Fruit fly (Drosophila melanogaster) whole organism, embryonic: ENCODE data around the gene CG6048.

ENCODE experiments used
- Bteb2 ChIP-seq: fragments of 200-800 bp; sonication (Bioruptor generic); optimal IDR thresholded peaks from 2 replicates; lab custom pipeline; 2016; ENCODE audit warnings: missing biosample characterization, missing genetic modification characterization
- CG10274 ChIP-seq: fragments of 200-800 bp; sonication (Bioruptor generic); optimal IDR thresholded peaks from 3 replicates; lab custom pipeline; 2017; ENCODE audit warnings: missing biosample characterization, mild to moderate bottlenecking, missing genetic modification characterization
- CG10959 ChIP-seq: fragments of 200-800 bp; sonication (Bioruptor generic); IDR thresholded peaks from 2 replicates; pipeline ENCODE4 v1.3.6; 2022; ENCODE audit warnings: missing biosample characterization, missing genetic modification characterization
- CG11504 ChIP-seq: fragments of 200-800 bp; sonication (Bioruptor generic); optimal IDR thresholded peaks from 3 replicates; lab custom pipeline; 2019; ENCODE audit warnings: missing biosample characterization, mild to moderate bottlenecking, missing genetic modification characterization, moderate library complexity
- CG13123 ChIP-seq: fragments of 200-800 bp; sonication (Bioruptor generic); optimal IDR thresholded peaks from 2 replicates; lab custom pipeline; 2016; ENCODE audit warnings: missing biosample characterization, missing genetic modification characterization
- CG13894 ChIP-seq: fragments of 200-800 bp; sonication (Bioruptor generic); optimal IDR thresholded peaks from 3 replicates; lab custom pipeline; 2018; ENCODE audit warnings: missing biosample characterization, mild to moderate bottlenecking, missing genetic modification characterization, moderate library complexity
- CG14050 ChIP-seq: fragments of 200-800 bp; sonication (Bioruptor generic); IDR thresholded peaks from 3 replicates; pipeline ENCODE4 v1.3.6; 2022; ENCODE audit warnings: missing biosample characterization, missing genetic modification characterization
- CG15601 ChIP-seq: fragments of 200-800 bp; sonication (Bioruptor generic); optimal IDR thresholded peaks from 3 replicates; lab custom pipeline; 2019; ENCODE audit warnings: missing biosample characterization, mild to moderate bottlenecking, missing genetic modification characterization, moderate library complexity
- CG1602 ChIP-seq: fragments of 200-800 bp; sonication (Bioruptor generic); optimal IDR thresholded peaks from 3 replicates; lab custom pipeline; 2016; ENCODE audit warnings: missing biosample characterization, missing genetic modification characterization
- CG16863 ChIP-seq: fragments of 200-800 bp; sonication (Bioruptor generic); optimal IDR thresholded peaks from 3 replicates; lab custom pipeline; 2016; ENCODE audit warnings: missing biosample characterization, missing genetic modification characterization
- CG17328 ChIP-seq: fragments of 200-800 bp; sonication (Bioruptor generic); IDR thresholded peaks from 2 replicates; pipeline ENCODE4 v1.3.6; 2022; ENCODE audit warnings: missing biosample characterization, missing genetic modification characterization
- CG18262 ChIP-seq: fragments of 200-800 bp; optimal IDR thresholded peaks from 3 replicates; lab custom pipeline; 2019; ENCODE audit warnings: missing biosample characterization, mild to moderate bottlenecking, missing genetic modification characterization, moderate library complexity
- CG1832 ChIP-seq: fragments of 200-800 bp; sonication (Bioruptor generic); optimal IDR thresholded peaks from 2 replicates; lab custom pipeline; 2017; ENCODE audit warnings: missing biosample characterization, mild to moderate bottlenecking, missing genetic modification characterization, inconsistent platforms
- CG18764 ChIP-seq: fragments of 200-800 bp; sonication (Bioruptor generic); optimal IDR thresholded peaks from 3 replicates; lab custom pipeline; 2016; ENCODE audit warnings: missing biosample characterization, missing genetic modification characterization
- CG2120 ChIP-seq: fragments of 200-800 bp; sonication (Bioruptor generic); optimal IDR thresholded peaks from 3 replicates; lab custom pipeline; 2016; ENCODE audit warnings: missing biosample characterization, missing genetic modification characterization
- CG32767 ChIP-seq: fragments of 200-800 bp; sonication (Bioruptor generic); IDR thresholded peaks from 2 replicates; pipeline ENCODE4 v1.3.6; 2022; ENCODE audit warnings: missing biosample characterization, missing genetic modification characterization
- CG4854 ChIP-seq: fragments of 200-800 bp; sonication (Bioruptor generic); optimal IDR thresholded peaks from 2 replicates; lab custom pipeline; 2016; ENCODE audit warnings: missing biosample characterization, missing genetic modification characterization, inconsistent platforms
- CG6254 ChIP-seq: fragments of 200-800 bp; sonication (Bioruptor generic); optimal IDR thresholded peaks from 3 replicates; lab custom pipeline; 2017; ENCODE audit warnings: mild to moderate bottlenecking, missing biosample characterization, missing genetic modification reagents, missing genetic modification characterization
- CG7786 ChIP-seq: fragments of 200-800 bp; sonication (Bioruptor generic); optimal IDR thresholded peaks from 2 replicates; lab custom pipeline; 2016; ENCODE audit warnings: missing biosample characterization, missing genetic modification characterization
- CG7928 ChIP-seq: fragments of 200-800 bp; sonication (Bioruptor generic); optimal IDR thresholded peaks from 2 replicates; lab custom pipeline; 2017; ENCODE audit warnings: missing biosample characterization, mild to moderate bottlenecking, missing genetic modification characterization
- CG8944 ChIP-seq: fragments of 200-800 bp; sonication (Bioruptor generic); optimal IDR thresholded peaks from 3 replicates; lab custom pipeline; 2016; ENCODE audit warnings: missing biosample characterization, missing genetic modification characterization
- CG9932 ChIP-seq: fragments of 200-800 bp; sonication (Bioruptor generic); IDR thresholded peaks from 2 replicates; pipeline ENCODE4 v1.3.6; 2022; ENCODE audit warnings: missing biosample characterization, missing genetic modification characterization
- HHEX ChIP-seq: fragments of 200-800 bp; sonication (Bioruptor generic); optimal IDR thresholded peaks from 3 replicates; lab custom pipeline; 2017; ENCODE audit warnings: missing biosample characterization, mild to moderate bottlenecking, missing genetic modification characterization, missing genetic modification reagents
- HLH3B ChIP-seq: fragments of 200-800 bp; sonication (Bioruptor generic); IDR thresholded peaks from 2 replicates; pipeline ENCODE4 v1.3.6; 2022; ENCODE audit warnings: missing biosample characterization, missing genetic modification characterization
- Hey ChIP-seq: fragments of 200-800 bp; sonication (Bioruptor generic); optimal IDR thresholded peaks from 3 replicates; lab custom pipeline; 2018; ENCODE audit warnings: missing biosample characterization, mild to moderate bottlenecking, missing genetic modification characterization
- Hr39 ChIP-seq: fragments of >200 bp; optimal IDR thresholded peaks from 2 replicates; lab custom pipeline; 2017
- Hr78 ChIP-seq, 2 experiments: fragments of 200-800 bp in 1 of 2; fragments of >200 bp in 1 of 2; sonication (Bioruptor generic) in 1 of 2; optimal IDR thresholded peaks; 2 replicates each; lab custom pipeline; 2017 to 2019; ENCODE audit warnings: missing biosample characterization in 2 of 2, missing genetic modification characterization in 2 of 2, mild to moderate bottlenecking in 1 of 2, moderate library complexity in 1 of 2
- Med ChIP-seq: fragments of 200-800 bp; sonication (Bioruptor generic); peaks from one replicate; lab custom pipeline; 2016; ENCODE audit warnings: missing biosample characterization, missing genetic modification characterization, mild to moderate bottlenecking, inconsistent platforms, moderate library complexity
- Mrtf ChIP-seq: fragments of 200-800 bp; sonication (Bioruptor generic); IDR thresholded peaks from 3 replicates; pipeline ENCODE4 v1.3.6; 2022; ENCODE audit warnings: missing biosample characterization, missing genetic modification characterization
- Six4 ChIP-seq: fragments of 200-800 bp; sonication (Bioruptor generic); optimal IDR thresholded peaks from 2 replicates; lab custom pipeline; 2016; ENCODE audit warnings: missing biosample characterization, missing genetic modification characterization
- Xbp1 ChIP-seq: fragments of 200-800 bp; sonication (Bioruptor generic); optimal IDR thresholded peaks from 3 replicates; lab custom pipeline; 2016; ENCODE audit warnings: missing biosample characterization, mild to moderate bottlenecking, missing genetic modification characterization
- aop ChIP-seq: fragments of 200-800 bp; sonication (Bioruptor generic); IDR thresholded peaks from 2 replicates; pipeline ENCODE4 v1.3.6; 2022; ENCODE audit warnings: missing biosample characterization, missing genetic modification characterization
- ara ChIP-seq: fragments of 200-800 bp; sonication (Bioruptor generic); IDR thresholded peaks from 2 replicates; pipeline ENCODE4 v1.3.6; 2022; ENCODE audit warnings: missing biosample characterization, missing genetic modification characterization
- ci ChIP-seq: fragments of 200-800 bp; sonication (Bioruptor generic); IDR thresholded peaks from 3 replicates; pipeline ENCODE4 v1.3.6; 2022; ENCODE audit warnings: missing biosample characterization, missing genetic modification characterization
- da ChIP-seq: fragments of 200-800 bp; sonication (Bioruptor generic); optimal IDR thresholded peaks from 2 replicates; lab custom pipeline; 2016; ENCODE audit warnings: missing biosample characterization, missing genetic modification characterization
- dimm ChIP-seq: fragments of 200-800 bp; sonication (Bioruptor generic); IDR thresholded peaks from 2 replicates; pipeline ENCODE4 v1.3.6; 2022; ENCODE audit warnings: missing biosample characterization, missing genetic modification characterization
- dpn ChIP-seq, 2 experiments: fragments of 200-800 bp; sonication (Bioruptor generic); optimal IDR thresholded peaks; 3 replicates each; lab custom pipeline; 2016; ENCODE audit warnings: missing biosample characterization in 2 of 2, missing genetic modification characterization in 2 of 2
- dysf ChIP-seq: fragments of 200-800 bp; sonication (Bioruptor generic); IDR thresholded peaks from 3 replicates; pipeline ENCODE4 v1.3.6; 2022; ENCODE audit warnings: missing biosample characterization, missing genetic modification characterization
- ewg ChIP-seq: fragments of 200-800 bp; sonication (Bioruptor generic); optimal IDR thresholded peaks from 3 replicates; lab custom pipeline; 2017; ENCODE audit warnings: mild to moderate bottlenecking, missing biosample characterization, missing genetic modification reagents, missing genetic modification characterization
- lab ChIP-seq: fragments of 200-800 bp; sonication (Bioruptor generic); optimal IDR thresholded peaks from 3 replicates; lab custom pipeline; 2017; ENCODE audit warnings: missing biosample characterization, missing genetic modification characterization, mild to moderate bottlenecking, moderate library complexity, missing genetic modification reagents
- mld ChIP-seq: fragments of 200-800 bp; sonication (Bioruptor generic); IDR thresholded peaks from 3 replicates; pipeline ENCODE4 v1.3.6; 2022; ENCODE audit warnings: missing biosample characterization, missing genetic modification characterization; ENCODE audit not compliant: partially characterized antibody
- nerfin-1 ChIP-seq: fragments of 200-800 bp; sonication (Bioruptor generic); optimal IDR thresholded peaks from 3 replicates; lab custom pipeline; 2019; ENCODE audit warnings: missing biosample characterization, mild to moderate bottlenecking, missing genetic modification characterization, moderate library complexity
- org-1 ChIP-seq: fragments of 200-800 bp; sonication (Bioruptor generic); optimal IDR thresholded peaks from 2 replicates; lab custom pipeline; 2017; ENCODE audit warnings: missing biosample characterization, missing genetic modification characterization
- peb ChIP-seq: fragments of 200-800 bp; sonication (Bioruptor generic); IDR thresholded peaks from 2 replicates; pipeline ENCODE4 v1.3.6; 2022; ENCODE audit warnings: missing biosample characterization, missing genetic modification characterization
- psq ChIP-seq: fragments of 200-800 bp; sonication (Bioruptor generic); optimal IDR thresholded peaks from 2 replicates; lab custom pipeline; 2017; ENCODE audit warnings: missing biosample characterization, missing genetic modification characterization
- rib ChIP-seq: fragments of 200-800 bp; sonication (Bioruptor generic); IDR thresholded peaks from 2 replicates; pipeline ENCODE4 v1.3.6; 2022; ENCODE audit warnings: missing biosample characterization, missing genetic modification characterization
- schlank ChIP-seq: fragments of 200-800 bp; sonication (Bioruptor generic); optimal IDR thresholded peaks from 2 replicates; lab custom pipeline; 2018; ENCODE audit warnings: missing biosample characterization, mild to moderate bottlenecking, missing genetic modification characterization
- shn ChIP-seq: fragments of 200-800 bp; sonication (Bioruptor generic); optimal IDR thresholded peaks from 3 replicates; lab custom pipeline; 2016; ENCODE audit warnings: missing biosample characterization, missing genetic modification characterization
- sna ChIP-seq: fragments of 200-800 bp; sonication (Bioruptor generic); IDR thresholded peaks from 2 replicates; pipeline ENCODE4 v1.3.6; 2022; ENCODE audit warnings: missing biosample characterization, missing genetic modification characterization; ENCODE audit not compliant: partially characterized antibody
- vvl ChIP-seq: fragments of 200-800 bp; sonication (Bioruptor generic); IDR thresholded peaks from 2 replicates; pipeline ENCODE4 v1.3.6; 2022; ENCODE audit warnings: missing biosample characterization, missing genetic modification characterization
- zfh2 ChIP-seq: fragments of 200-800 bp; sonication (Bioruptor generic); optimal IDR thresholded peaks from 2 replicates; lab custom pipeline; 2016; ENCODE audit warnings: missing biosample characterization, missing genetic modification characterization

Gene CG6048

dm6 chrX:5905086-5905400 lies 47.3 kb upstream of the CG6048 start (continued):
- TF ChIP-seq ci: no peak
- peak; percentile 10 for TF ChIP-seq CG6254 (GFP tag; lab: Kevin White, UChicago)
- no peak for TF ChIP-seq CG8944 (GFP tag; lab: Kevin White, UChicago)
- TF ChIP-seq CG9932 (GFP tag; lab: Robert Waterston, UW): no peak
- TF ChIP-seq Hr39 (lab: Kevin White, UChicago): peak; percentile 89
- TF ChIP-seq shn (GFP tag; lab: Kevin White, UChicago): no peak
- TF ChIP-seq sna: no peak
- no peak for TF ChIP-seq rib
- no peak for TF ChIP-seq da (GFP tag; lab: Kevin White, UChicago)
- no peak for TF ChIP-seq mld (GFP tag; lab: Robert Waterston, UW)
- no peak for TF ChIP-seq CG14050 (GFP tag; lab: Robert Waterston, UW)
- no peak for TF ChIP-seq nerfin-1
- no peak for TF ChIP-seq Hr78 (GFP tag; optimal IDR thresholded peaks at IDR 0.05; lab: Kevin White, UChicago)
- no peak for TF ChIP-seq HHEX (GFP tag; lab: Kevin White, UChicago)
- peak; percentile 2 for TF ChIP-seq ewg (GFP tag; lab: Kevin White, UChicago)
- no peak for TF ChIP-seq dimm
- TF ChIP-seq CG18262 (tag; lab: Kevin White, UChicago): peak; percentile 34
- TF ChIP-seq Bteb2 (GFP tag; lab: Kevin White, UChicago): no peak
- TF ChIP-seq CG1832 (GFP tag; lab: Kevin White, UChicago): peak; percentile 30

- TF ChIP-seq CG10274 (GFP tag; lab: Kevin White, UChicago) (no peak), CG1602 (GFP tag; lab: Kevin White, UChicago) (no peak), CG15601 (tag; lab: Kevin White, UChicago) (no peak), peb (GFP tag; lab: Robert Waterston, UW) (no peak), CG7928 (GFP tag; lab: Kevin White, UChicago) (no peak), CG18764 (GFP tag; lab: Kevin White, UChicago) (no peak), vvl (GFP tag; lab: Robert Waterston, UW) (no peak), CG32767 (GFP tag; lab: Robert Waterston, UW) (no peak), CG4854 (GFP tag; lab: Kevin White, UChicago) (no peak)
These were observed 46.9 kb upstream of the CG6048 start, which contains the start of gene CG4020 for dm6 chrX:5905446-5905845. TSS of gene CG4020 (plus strand) at chrX:5905746.

- TF ChIP-seq Mrtf (GFP tag; lab: Robert Waterston, UW) (no peak), Hey (tag; lab: Kevin White, UChicago) (no peak), dysf (0 out of 3 replicates have a peak, but pooled peaks have one; percentile 24), Xbp1 (peak; percentile 58), CG16863 (GFP tag; lab: Kevin White, UChicago) (no peak), Med (GFP tag; lab: Kevin White, UChicago) (peak; percentile 93), schlank (tag; lab: Kevin White, UChicago) (no peak), ara (GFP tag; lab: Robert Waterston, UW) (no peak), CG13894 (peak; percentile 71), CG11504 (tag; lab: Kevin White, UChicago) (peak; percentile 79), zfh2 (GFP tag; lab: Kevin White, UChicago) (peak; percentile 41), psq (GFP tag; lab: Kevin White, UChicago) (no peak), aop (GFP tag; lab: Robert Waterston, UW) (0 out of 2 replicates have a peak, but pooled peaks have one; percentile 7), dpn (GFP tag; optimal IDR thresholded peaks at IDR 0.05; lab: Kevin White, UChicago) (peak; percentile 25 to 59), org-1 (GFP tag; lab: Kevin White, UChicago) (no peak), CG17328 (GFP tag; lab: Robert Waterston, UW) (peak; percentile 39; the same call in 1 of the 2 replicates), CG10959 (GFP tag; lab: Robert Waterston, UW) (peak; percentile 49; the same call in 1 of the 2 replicates), CG2120 (peak; percentile 36), HLH3B (peak; percentile 15; the same call in 1 of the 2 replicates), CG7786 (peak; percentile 2), lab (GFP tag; lab: Kevin White, UChicago) (peak; percentile 71), CG13123 (GFP tag; lab: Kevin White, UChicago) (no peak), Six4 (GFP tag; lab: Kevin White, UChicago) (no peak)
These were observed 44.4 kb upstream of the CG6048 start, which contains the start of gene CG12236 for dm6 chrX:5907916-5908315. TSS of gene CG12236 (plus strand) at chrX:5908135.
